Worm (Caenorhabditis elegans): ENCODE data around the gene mrpl-50.

ce11 chrII:8973516-8974043 is 43.9 kb downstream of the mrpl-50 start, which contains the start of gene tomm-40:
- no peak for TF ChIP-seq ama-1 (optimal IDR thresholded peaks at IDR 0.05)
- no peak for TF ChIP-seq hmg-4 (GFP tag; optimal IDR thresholded peaks at IDR 0.05)
- no peak for TF ChIP-seq scrt-1 (GFP tag; IDR thresholded peaks at IDR 0.05)
- no peak for TF ChIP-seq ceh-36 (tag; optimal IDR thresholded peaks at IDR 0.05)
- TF ChIP-seq ceh-13 (GFP tag; optimal IDR thresholded peaks at IDR 0.05): no peak
- TF ChIP-seq tbx-37 (GFP tag; conservative IDR thresholded peaks at IDR 0.05): no peak
- no peak for TF ChIP-seq flt-1 (GFP tag; IDR thresholded peaks at IDR 0.05)
- no peak for TF ChIP-seq tbx-11 (GFP tag; IDR thresholded peaks at IDR 0.05)
- no peak for TF ChIP-seq pes-1 (GFP tag; IDR thresholded peaks at IDR 0.05)
- TF ChIP-seq hnd-1 (tag; optimal IDR thresholded peaks at IDR 0.05): no peak
- TF ChIP-seq tra-4 (tag; optimal IDR thresholded peaks at IDR 0.05): no peak
